Fruit fly (Drosophila melanogaster): ENCODE data around the gene CG13045.

CG13045 gene

DNA sequence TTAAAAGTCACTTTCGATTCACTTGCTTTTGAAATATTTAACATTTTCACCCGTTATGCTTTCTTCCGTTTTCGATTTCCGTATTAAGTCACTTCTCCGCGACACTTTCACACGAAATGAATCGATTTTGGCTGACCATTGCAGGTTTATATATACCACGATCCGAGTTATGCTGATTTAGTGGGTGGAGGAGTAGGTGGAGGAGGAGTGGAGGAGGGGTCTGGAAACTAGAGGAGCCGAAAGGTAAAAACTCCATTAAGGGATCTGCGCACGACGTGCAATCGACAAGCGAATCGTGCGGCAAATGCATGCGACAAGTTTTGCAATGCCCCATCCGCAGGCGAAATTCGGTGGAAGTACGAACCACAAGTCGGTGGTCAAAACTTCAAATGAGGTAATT is at the start of gene CG13045:
CG13045 (minus strand) TSS at position 101 of the 400 bp plus-strand sequence.
- TF ChIP-seq h (optimal IDR thresholded peaks at IDR 0.05) (no peak), Sin3A (optimal IDR thresholded peaks at IDR 0.05) (no peak), ttk (optimal IDR thresholded peaks at IDR 0.05) (no peak), Myc (optimal IDR thresholded peaks at IDR 0.05) (no peak), insv (optimal IDR thresholded peaks at IDR 0.05) (no peak), psq (optimal IDR thresholded peaks at IDR 0.05) (no peak)

DNA sequence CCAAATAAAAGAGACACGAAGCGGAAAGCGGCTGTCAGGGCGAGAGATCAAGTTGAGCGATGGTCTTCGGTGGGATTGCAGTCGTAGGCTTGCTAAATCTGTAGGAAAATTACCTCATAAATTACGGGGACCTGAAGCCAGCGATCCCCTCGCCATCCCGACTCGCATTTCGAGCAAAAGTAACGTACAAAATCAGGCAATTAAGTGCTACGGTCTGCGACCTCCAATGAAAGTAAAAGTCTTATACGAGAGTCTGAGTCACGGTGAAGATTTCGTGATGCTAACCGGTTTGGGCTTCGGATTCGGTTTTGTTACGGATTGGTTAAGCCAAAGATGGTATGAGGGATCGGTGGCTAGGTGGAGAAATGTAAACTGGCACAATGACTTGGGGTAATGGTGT is 49.1 kb upstream of the CG13045 start:
- no peak for TF ChIP-seq Myc (optimal IDR thresholded peaks at IDR 0.05)
- TF ChIP-seq h (optimal IDR thresholded peaks at IDR 0.05) = no peak
- no peak for TF ChIP-seq ttk (optimal IDR thresholded peaks at IDR 0.05)
- no peak for TF ChIP-seq Sin3A (optimal IDR thresholded peaks at IDR 0.05)
- TF ChIP-seq insv (optimal IDR thresholded peaks at IDR 0.05) = no peak
- TF ChIP-seq psq (optimal IDR thresholded peaks at IDR 0.05) = no peak

DNA sequence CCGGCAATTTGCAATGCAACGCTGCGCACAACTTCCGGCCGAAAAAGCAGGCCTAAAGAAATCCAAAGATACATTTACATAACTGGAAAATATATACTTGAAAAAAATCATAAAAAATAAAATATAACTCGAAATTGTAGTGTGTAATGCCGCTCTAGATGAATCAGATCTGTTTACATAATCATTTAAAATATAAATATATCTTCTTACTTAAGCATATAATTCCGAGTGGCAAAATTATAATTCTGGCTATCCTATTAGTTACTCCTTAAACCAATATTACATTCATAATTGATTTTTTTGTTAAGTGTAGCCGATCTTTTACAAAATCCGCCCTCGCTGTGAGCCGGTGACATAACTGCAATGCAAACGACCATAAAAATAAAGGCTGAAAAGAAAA is 48.7 kb upstream of the CG13045 start:
- TF ChIP-seq Sin3A (optimal IDR thresholded peaks at IDR 0.05) = no peak
- no peak for TF ChIP-seq Myc (optimal IDR thresholded peaks at IDR 0.05)
- TF ChIP-seq psq (optimal IDR thresholded peaks at IDR 0.05) = no peak
- no peak for TF ChIP-seq ttk (optimal IDR thresholded peaks at IDR 0.05)
- TF ChIP-seq insv (optimal IDR thresholded peaks at IDR 0.05) = no peak
- TF ChIP-seq h (optimal IDR thresholded peaks at IDR 0.05) = no peak

DNA sequence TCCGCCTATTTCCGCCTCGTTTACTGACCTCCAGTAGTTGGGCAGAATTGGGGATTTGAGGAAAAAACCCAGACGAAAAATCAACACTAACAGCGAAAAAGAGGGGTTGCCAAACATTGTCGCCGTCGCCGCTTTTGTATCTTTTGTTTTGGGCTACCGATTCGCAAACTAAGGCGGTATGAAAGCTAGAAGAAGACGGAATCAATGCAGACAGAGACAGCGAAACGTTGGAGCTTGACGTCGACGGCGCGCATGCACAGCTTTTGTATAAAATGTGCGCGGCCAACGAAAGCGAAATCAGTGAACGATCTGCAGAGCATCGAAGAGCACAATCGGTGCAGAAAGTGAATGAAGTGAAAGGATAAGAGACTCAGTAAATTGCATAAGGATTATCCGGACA is 48.0 kb upstream of the CG13045 start, which contains the start of gene CG4998:
CG4998 (plus strand) TSS at position 301 of the 400 bp plus-strand sequence.
- TF ChIP-seq Myc (optimal IDR thresholded peaks at IDR 0.05) = no peak
- no peak for TF ChIP-seq Sin3A (optimal IDR thresholded peaks at IDR 0.05)
- no peak for TF ChIP-seq h (optimal IDR thresholded peaks at IDR 0.05)
- TF ChIP-seq psq (optimal IDR thresholded peaks at IDR 0.05) = no peak
- TF ChIP-seq insv (optimal IDR thresholded peaks at IDR 0.05) = no peak
- no peak for TF ChIP-seq ttk (optimal IDR thresholded peaks at IDR 0.05)

DNA sequence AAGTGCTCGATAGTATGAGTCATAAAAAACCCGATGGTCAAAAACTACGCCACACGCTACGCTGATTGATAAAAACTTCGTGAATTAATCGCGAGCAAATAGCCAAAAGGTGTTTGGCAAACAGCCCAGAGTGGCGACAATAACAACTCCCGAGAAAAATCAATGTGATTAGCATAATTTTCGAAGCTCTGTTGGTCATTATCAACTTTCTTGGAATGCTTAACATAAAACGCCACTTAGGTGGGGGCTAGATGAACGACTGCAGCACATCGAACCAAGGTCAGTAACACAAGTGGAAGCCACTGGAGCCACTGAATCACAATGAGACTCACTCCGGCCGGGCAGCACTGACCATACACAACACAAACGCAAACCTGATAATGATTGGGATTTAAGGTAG is 47.0 kb upstream of the CG13045 start:
- TF ChIP-seq insv (optimal IDR thresholded peaks at IDR 0.05) = no peak
- no peak for TF ChIP-seq Sin3A (optimal IDR thresholded peaks at IDR 0.05)

DNA sequence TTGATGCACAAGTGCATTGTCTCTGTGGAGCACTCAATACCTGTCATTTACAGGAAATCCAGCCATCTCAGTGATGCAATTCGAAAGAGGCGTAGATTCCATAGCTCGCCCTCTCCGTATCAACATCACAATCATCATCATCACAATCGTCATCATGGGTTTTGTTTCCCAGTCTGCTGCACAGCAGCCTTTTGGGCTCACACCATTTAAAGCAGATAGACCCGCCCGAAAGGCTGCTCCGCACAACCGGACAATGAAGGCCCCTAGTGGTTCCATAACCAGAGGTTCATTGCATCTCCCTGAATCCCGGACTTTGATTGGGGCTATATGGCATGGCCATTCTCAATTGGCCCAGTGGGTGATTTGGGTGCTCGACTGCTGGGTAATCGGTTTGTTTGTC is 44.1 kb upstream of the CG13045 start:
- no peak for TF ChIP-seq insv (optimal IDR thresholded peaks at IDR 0.05)
- TF ChIP-seq psq (optimal IDR thresholded peaks at IDR 0.05) = no peak
- no peak for TF ChIP-seq h (optimal IDR thresholded peaks at IDR 0.05)
- TF ChIP-seq ttk (optimal IDR thresholded peaks at IDR 0.05) = no peak
- no peak for TF ChIP-seq Sin3A (optimal IDR thresholded peaks at IDR 0.05)
- TF ChIP-seq Myc (optimal IDR thresholded peaks at IDR 0.05) = no peak

DNA sequence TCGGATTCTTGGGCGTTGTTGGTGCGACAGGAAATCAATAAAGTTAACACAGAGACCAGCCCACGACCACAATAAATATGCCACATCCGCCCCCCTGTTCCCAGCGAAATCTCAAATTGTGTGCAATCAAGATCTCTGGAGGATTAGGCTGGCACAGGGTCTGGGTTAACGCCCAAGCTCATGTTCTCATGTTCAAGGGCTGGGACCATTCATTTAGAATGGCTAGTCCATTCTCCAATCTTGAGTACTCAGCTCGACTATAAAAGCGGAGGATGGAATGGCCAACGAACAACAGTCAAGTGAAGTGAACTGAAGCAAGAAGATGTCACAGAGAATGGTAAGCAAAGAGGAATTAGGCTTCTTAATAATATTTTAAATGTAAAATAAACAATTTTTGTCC is 42.3 kb upstream of the CG13045 start, which contains the start of gene CG13056:
CG13056 (plus strand) TSS at position 301 of the 400 bp plus-strand sequence.
- no peak for TF ChIP-seq Sin3A (optimal IDR thresholded peaks at IDR 0.05)
- no peak for TF ChIP-seq psq (optimal IDR thresholded peaks at IDR 0.05)
- TF ChIP-seq Myc (optimal IDR thresholded peaks at IDR 0.05) = no peak
- TF ChIP-seq h (optimal IDR thresholded peaks at IDR 0.05) = no peak
- no peak for TF ChIP-seq ttk (optimal IDR thresholded peaks at IDR 0.05)
- no peak for TF ChIP-seq insv (optimal IDR thresholded peaks at IDR 0.05)

DNA sequence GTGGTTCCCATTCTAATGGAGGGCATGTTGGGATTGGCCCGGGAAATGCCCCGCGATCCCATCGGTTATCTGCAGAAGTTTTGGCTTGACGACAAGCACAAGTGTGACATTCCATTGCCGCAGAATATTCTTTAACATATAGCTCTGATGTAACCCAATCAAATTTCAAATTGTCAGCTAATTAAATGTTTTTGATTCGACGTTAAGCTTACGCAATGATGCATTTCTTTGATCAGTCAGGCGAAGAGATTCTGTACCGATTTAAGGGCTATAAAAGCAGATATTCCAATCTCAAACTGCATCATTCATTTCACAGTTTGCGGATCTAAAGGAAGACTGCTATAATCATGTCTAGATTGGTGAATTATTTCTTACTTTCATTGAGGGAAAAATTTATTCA is 40.9 kb upstream of the CG13045 start, which contains the start of gene retinin:
retinin (plus strand) TSS at position 301 of the 400 bp plus-strand sequence.
- TF ChIP-seq Sin3A (optimal IDR thresholded peaks at IDR 0.05) (no peak), Myc (optimal IDR thresholded peaks at IDR 0.05) (no peak), psq (optimal IDR thresholded peaks at IDR 0.05) (no peak), ttk (optimal IDR thresholded peaks at IDR 0.05) (no peak), insv (optimal IDR thresholded peaks at IDR 0.05) (no peak), h (optimal IDR thresholded peaks at IDR 0.05) (no peak)

DNA sequence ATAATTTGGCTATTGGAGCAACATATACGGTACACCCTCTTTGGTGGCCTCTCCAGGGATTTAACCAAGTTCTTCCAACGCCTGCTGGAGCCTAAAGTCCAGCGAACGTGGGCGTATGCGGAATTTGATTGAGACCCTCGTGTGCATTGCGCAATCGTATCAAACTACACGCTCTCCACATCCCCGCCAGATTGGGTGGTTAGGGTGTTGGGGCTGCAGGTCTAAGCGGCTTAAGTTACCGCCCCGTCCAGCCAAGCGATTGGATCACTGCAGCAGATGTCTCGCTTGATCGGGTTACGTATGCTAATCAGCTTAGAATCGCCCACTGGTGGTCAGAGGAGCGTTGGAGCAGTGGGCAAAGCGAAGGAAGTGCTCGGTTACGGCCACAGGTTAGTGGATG is 40.0 kb upstream of the CG13045 start, which contains the start of gene CG33060:
CG33060 (plus strand) TSS at position 301 of the 400 bp plus-strand sequence.
- TF ChIP-seq h (optimal IDR thresholded peaks at IDR 0.05) (no peak), insv (optimal IDR thresholded peaks at IDR 0.05) (no peak), Sin3A (optimal IDR thresholded peaks at IDR 0.05) (no peak), Myc (optimal IDR thresholded peaks at IDR 0.05) (no peak), psq (optimal IDR thresholded peaks at IDR 0.05) (no peak), ttk (optimal IDR thresholded peaks at IDR 0.05) (no peak)

DNA sequence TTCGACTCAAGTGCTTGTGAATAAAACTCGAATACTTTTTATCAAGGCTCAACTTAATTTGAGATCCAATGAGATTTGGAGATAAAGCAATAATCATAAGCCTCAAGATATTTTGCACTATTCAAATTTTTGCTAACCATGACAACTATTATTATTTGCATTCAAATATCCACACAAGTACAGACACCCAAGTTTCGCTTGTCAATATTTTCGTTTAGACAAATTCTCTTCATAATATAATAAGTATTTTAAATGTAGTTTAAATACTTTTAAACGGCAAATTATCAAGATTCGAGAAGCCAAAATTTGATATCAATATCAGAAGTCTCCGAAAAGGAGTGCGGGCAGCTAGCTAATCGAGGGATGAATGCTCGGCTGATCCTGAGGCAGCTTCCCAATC is 38.7 kb upstream of the CG13045 start, which contains the start of gene CG33061:
CG33061 (plus strand) TSS at position 301 of the 400 bp plus-strand sequence.
- TF ChIP-seq insv (optimal IDR thresholded peaks at IDR 0.05) = no peak
- TF ChIP-seq Myc (optimal IDR thresholded peaks at IDR 0.05) = no peak

DNA sequence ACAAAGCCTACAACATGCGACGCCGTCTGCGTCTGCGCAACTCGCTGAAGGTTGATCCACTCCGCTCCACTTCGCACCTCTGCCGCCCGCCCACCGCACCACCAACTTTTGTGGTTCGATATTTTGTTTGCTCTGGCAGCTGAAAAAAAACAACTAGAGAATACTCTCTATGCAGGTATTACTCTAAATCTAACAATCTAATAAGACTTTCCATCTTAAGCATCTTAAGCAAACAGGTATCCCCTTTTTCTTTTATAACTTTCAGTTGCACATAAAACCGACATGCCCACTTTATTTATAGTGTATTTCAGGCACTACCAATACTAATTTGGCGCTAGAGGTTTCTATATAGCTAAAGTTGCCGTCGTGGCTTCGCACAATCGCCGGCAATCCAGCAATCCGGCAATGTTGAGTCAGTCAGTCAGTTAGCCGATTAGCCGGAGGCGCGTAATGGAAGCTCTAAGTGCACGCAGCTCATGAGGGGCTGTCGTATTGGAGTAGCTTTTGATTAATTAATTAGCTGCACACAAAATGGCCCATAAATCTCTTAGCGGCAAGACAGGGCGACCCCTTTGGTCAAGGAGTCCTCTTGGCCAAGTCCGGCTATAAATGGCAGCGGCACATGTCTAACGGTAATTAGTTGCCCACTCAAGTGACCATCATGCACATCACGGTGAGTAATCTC is 37.6 kb upstream of the CG13045 start, which contains the start of gene CG13058:
CG13058 (plus strand) TSS at position 635 of the 685 bp plus-strand sequence.
- TF ChIP-seq insv (optimal IDR thresholded peaks at IDR 0.05) = no peak

DNA sequence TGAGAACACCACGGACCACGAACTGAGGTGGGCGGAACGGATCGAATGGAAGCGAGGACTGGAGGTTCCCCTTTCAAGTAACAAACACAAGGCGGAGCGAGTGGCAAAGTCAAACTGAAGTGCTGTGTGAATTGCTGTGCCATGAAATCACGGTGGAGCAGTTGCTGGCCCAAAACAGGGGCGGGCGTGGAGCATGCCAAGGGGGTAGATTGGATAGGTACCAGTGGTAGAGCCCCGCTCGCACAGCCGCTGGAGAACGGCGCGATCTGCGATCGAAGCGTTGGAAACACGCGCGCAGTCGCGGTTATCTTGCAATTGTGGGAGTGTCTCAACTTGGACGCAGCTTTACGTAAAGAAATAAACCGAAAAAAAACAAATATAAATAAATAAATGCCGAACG is 37.0 kb upstream of the CG13045 start, which contains the start of gene CG13038:
CG13038 (minus strand) TSS at position 118 of the 400 bp plus-strand sequence.
- no peak for TF ChIP-seq ttk (optimal IDR thresholded peaks at IDR 0.05)
- no peak for TF ChIP-seq h (optimal IDR thresholded peaks at IDR 0.05)

DNA sequence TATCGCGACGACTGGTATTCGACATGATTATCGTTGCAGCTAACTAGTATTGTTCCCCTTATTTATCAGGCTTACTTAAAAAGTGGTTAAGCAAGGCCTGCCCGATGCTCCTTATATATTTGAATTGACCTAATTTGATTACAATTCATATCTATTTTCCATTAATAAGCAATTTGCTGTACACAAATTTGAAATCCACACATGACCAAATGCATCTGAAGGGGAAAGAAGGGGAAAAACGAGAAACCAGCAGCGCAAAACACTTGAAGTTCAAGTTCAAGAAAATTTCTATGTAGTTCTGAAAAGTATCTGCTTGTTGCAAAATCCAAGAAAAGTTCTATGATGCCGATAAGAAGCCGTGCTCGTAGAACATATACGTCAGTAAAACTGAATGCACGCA is 35.9 kb upstream of the CG13045 start, which contains the start of the genes CG13040 and CG13039:
CG13040 (minus strand) TSS at position 101 of the 400 bp plus-strand sequence.
CG13039 (minus strand) TSS at position 106 of the 400 bp plus-strand sequence.
- TF ChIP-seq Sin3A (optimal IDR thresholded peaks at IDR 0.05) (no peak), h (optimal IDR thresholded peaks at IDR 0.05) (no peak), Myc (optimal IDR thresholded peaks at IDR 0.05) (no peak), ttk (optimal IDR thresholded peaks at IDR 0.05) (no peak), insv (optimal IDR thresholded peaks at IDR 0.05) (no peak), psq (optimal IDR thresholded peaks at IDR 0.05) (no peak)

Data from Kc167 (cell line).